Fruit fly (Drosophila melanogaster) whole organism, prepupa: ENCODE measurements around the gene unc-119.

ENCODE experiments used
- Blimp-1 ChIP-seq: fragments of 200-800 bp; sonication (Bioruptor generic); optimal IDR thresholded peaks from 3 replicates; lab custom pipeline; 2017; ENCODE audit warnings: missing biosample characterization, missing genetic modification characterization, mild to moderate bottlenecking, moderate library complexity, missing genetic modification reagents
- CG10631 ChIP-seq: fragments of 200-800 bp; sonication (Bioruptor generic); optimal IDR thresholded peaks from 2 replicates; lab custom pipeline; 2016; ENCODE audit warnings: missing biosample characterization, missing genetic modification characterization
- CG10669 ChIP-seq: fragments of 200-800 bp; sonication (Bioruptor generic); optimal IDR thresholded peaks from 3 replicates; lab custom pipeline; 2018; ENCODE audit warnings: missing biosample characterization, mild to moderate bottlenecking, missing genetic modification characterization, moderate library complexity
- CG11294 ChIP-seq: fragments of 200-800 bp; sonication (Bioruptor generic); IDR thresholded peaks from 2 replicates; pipeline ENCODE4 v1.3.6; 2022; ENCODE audit warnings: missing biosample characterization, missing genetic modification characterization
- CG11762 ChIP-seq: fragments of 200-800 bp; sonication (Bioruptor generic); optimal IDR thresholded peaks from 3 replicates; lab custom pipeline; 2016; ENCODE audit warnings: missing biosample characterization, missing genetic modification characterization; ENCODE audit not compliant: insufficient read depth
- CG11902 ChIP-seq: fragments of 200-800 bp; sonication (Bioruptor generic); optimal IDR thresholded peaks from 3 replicates; lab custom pipeline; 2016; ENCODE audit warnings: missing biosample characterization, missing genetic modification characterization
- CG15336 ChIP-seq: fragments of 200-800 bp; sonication (Bioruptor generic); IDR thresholded peaks from 2 replicates; pipeline ENCODE4 v1.3.6; 2022; ENCODE audit warnings: missing biosample characterization, missing genetic modification characterization
- CG1621 ChIP-seq: fragments of 200-800 bp; sonication (Bioruptor generic); optimal IDR thresholded peaks from 3 replicates; lab custom pipeline; 2018; ENCODE audit warnings: missing biosample characterization, mild to moderate bottlenecking, missing genetic modification characterization
- CG16779 ChIP-seq: fragments of 200-800 bp; sonication (Bioruptor generic); optimal IDR thresholded peaks from 3 replicates; lab custom pipeline; 2017; ENCODE audit warnings: missing biosample characterization, mild to moderate bottlenecking, missing genetic modification characterization
- CG32006 ChIP-seq: fragments of 200-800 bp; sonication (Bioruptor generic); optimal IDR thresholded peaks from 3 replicates; lab custom pipeline; 2017; ENCODE audit warnings: missing biosample characterization, mild to moderate bottlenecking, missing genetic modification characterization
- CG3919 ChIP-seq: fragments of 200-800 bp; sonication (Bioruptor generic); optimal IDR thresholded peaks from 3 replicates; lab custom pipeline; 2016; ENCODE audit warnings: missing biosample characterization, missing genetic modification characterization
- CG4318 ChIP-seq: fragments of 200-800 bp; sonication (Bioruptor generic); optimal IDR thresholded peaks from 3 replicates; lab custom pipeline; 2017; ENCODE audit warnings: missing biosample characterization, mild to moderate bottlenecking, missing genetic modification characterization
- CG6792 ChIP-seq: fragments of 200-800 bp; sonication (Bioruptor generic); optimal IDR thresholded peaks from 3 replicates; lab custom pipeline; 2016; ENCODE audit warnings: missing biosample characterization, missing genetic modification characterization
- CG6808 ChIP-seq: fragments of 200-800 bp; sonication (Bioruptor generic); optimal IDR thresholded peaks from 3 replicates; lab custom pipeline; 2017; ENCODE audit warnings: missing biosample characterization, missing genetic modification characterization, mild to moderate bottlenecking, moderate library complexity, missing genetic modification reagents
- CG7368 ChIP-seq: fragments of 200-800 bp; sonication (Bioruptor generic); optimal IDR thresholded peaks from 3 replicates; lab custom pipeline; 2016; ENCODE audit warnings: missing biosample characterization, missing genetic modification characterization
- CG8119 ChIP-seq: fragments of 200-800 bp; sonication (Bioruptor generic); IDR thresholded peaks from 3 replicates; pipeline ENCODE4 v1.3.6; 2022; ENCODE audit warnings: missing biosample characterization, missing genetic modification characterization
- CG8319 ChIP-seq: fragments of 200-800 bp; sonication (Bioruptor generic); optimal IDR thresholded peaks from 3 replicates; lab custom pipeline; 2016; ENCODE audit warnings: missing biosample characterization, missing genetic modification characterization
- CG8632 ChIP-seq: fragments of 200-800 bp; sonication (Bioruptor generic); optimal IDR thresholded peaks from 3 replicates; lab custom pipeline; 2016; ENCODE audit warnings: missing biosample characterization, missing genetic modification characterization
- CG9139 ChIP-seq: fragments of 200-800 bp; sonication (Bioruptor generic); optimal IDR thresholded peaks from 3 replicates; lab custom pipeline; 2017; ENCODE audit warnings: missing biosample characterization, mild to moderate bottlenecking, missing genetic modification characterization
- Eip75B ChIP-seq: fragments of 200-800 bp; sonication (Bioruptor generic); optimal IDR thresholded peaks from 3 replicates; lab custom pipeline; 2016; ENCODE audit warnings: missing biosample characterization, missing genetic modification characterization
- Eip93F ChIP-seq: fragments of 200-800 bp; sonication (Bioruptor generic); optimal IDR thresholded peaks from 2 replicates; lab custom pipeline; 2016; ENCODE audit warnings: missing biosample characterization, mild to moderate bottlenecking, missing genetic modification characterization
- Ets21C ChIP-seq: fragments of 200-800 bp; sonication (Bioruptor generic); optimal IDR thresholded peaks from 3 replicates; lab custom pipeline; 2016; ENCODE audit warnings: missing biosample characterization, missing genetic modification characterization
- Ets96B ChIP-seq: fragments of 200-800 bp; optimal IDR thresholded peaks from 2 replicates; lab custom pipeline; 2019; ENCODE audit warnings: missing biosample characterization, mild to moderate bottlenecking, missing genetic modification characterization, moderate library complexity
- Hr39 ChIP-seq: fragments of 200-800 bp; sonication (Bioruptor generic); optimal IDR thresholded peaks from 2 replicates; lab custom pipeline; 2016; ENCODE audit warnings: missing biosample characterization, missing genetic modification characterization
- Hr4 ChIP-seq: fragments of 200-800 bp; sonication (Bioruptor generic); optimal IDR thresholded peaks from 3 replicates; lab custom pipeline; 2016; ENCODE audit warnings: missing biosample characterization, missing genetic modification characterization
- Lpt ChIP-seq: fragments of 200-800 bp; sonication (Bioruptor generic); optimal IDR thresholded peaks from 3 replicates; lab custom pipeline; 2016; ENCODE audit warnings: missing biosample characterization, missing genetic modification characterization
- Met ChIP-seq: fragments of 200-800 bp; sonication (Bioruptor generic); optimal IDR thresholded peaks from 3 replicates; lab custom pipeline; 2016; ENCODE audit warnings: missing biosample characterization, missing genetic modification characterization
- OdsH ChIP-seq: fragments of 200-800 bp; sonication (Bioruptor generic); optimal IDR thresholded peaks from 3 replicates; lab custom pipeline; 2016; ENCODE audit warnings: missing biosample characterization, missing genetic modification characterization
- Smox ChIP-seq: fragments of 200-800 bp; sonication (Bioruptor generic); optimal IDR thresholded peaks from 3 replicates; lab custom pipeline; 2016; ENCODE audit warnings: missing biosample characterization, missing genetic modification characterization
- Sox15 ChIP-seq: fragments of 200-800 bp; sonication (Bioruptor generic); optimal IDR thresholded peaks from 3 replicates; lab custom pipeline; 2016; ENCODE audit warnings: missing biosample characterization, missing genetic modification characterization
- acj6 ChIP-seq: fragments of 200-800 bp; sonication (Bioruptor generic); optimal IDR thresholded peaks from 3 replicates; lab custom pipeline; 2016; ENCODE audit warnings: missing biosample characterization, missing genetic modification characterization
- cyc ChIP-seq: fragments of 200-800 bp; sonication (Bioruptor generic); optimal IDR thresholded peaks from 3 replicates; lab custom pipeline; 2016; ENCODE audit warnings: missing biosample characterization, missing genetic modification characterization
- dac ChIP-seq: fragments of 200-800 bp; sonication (Bioruptor generic); optimal IDR thresholded peaks from 2 replicates; lab custom pipeline; 2017; ENCODE audit warnings: missing biosample characterization, mild to moderate bottlenecking, missing genetic modification characterization
- eg ChIP-seq: fragments of 200-800 bp; sonication (Bioruptor generic); IDR thresholded peaks from 3 replicates; pipeline ENCODE4 v1.3.6; 2022; ENCODE audit warnings: missing biosample characterization, missing genetic modification characterization
- esn ChIP-seq: fragments of 200-800 bp; sonication (Bioruptor generic); optimal IDR thresholded peaks from 2 replicates; lab custom pipeline; 2016; ENCODE audit warnings: missing biosample characterization, mild to moderate bottlenecking, missing genetic modification characterization, moderate library complexity
- fd59A ChIP-seq: fragments of 200-800 bp; sonication (Bioruptor generic); optimal IDR thresholded peaks from 2 replicates; lab custom pipeline; 2017; ENCODE audit warnings: missing biosample characterization, mild to moderate bottlenecking, missing genetic modification characterization, missing genetic modification reagents
- fd85E ChIP-seq: fragments of 200-800 bp; sonication (Bioruptor generic); optimal IDR thresholded peaks from 3 replicates; lab custom pipeline; 2016; ENCODE audit warnings: missing biosample characterization, missing genetic modification characterization
- fkh ChIP-seq: fragments of 200-800 bp; sonication (Bioruptor generic); optimal IDR thresholded peaks from 3 replicates; lab custom pipeline; 2017; ENCODE audit warnings: missing biosample characterization, mild to moderate bottlenecking, missing genetic modification characterization, moderate library complexity
- net ChIP-seq: fragments of 200-800 bp; sonication (Bioruptor generic); optimal IDR thresholded peaks from 3 replicates; lab custom pipeline; 2016; ENCODE audit warnings: missing biosample characterization, missing genetic modification characterization
- pdm3 ChIP-seq: fragments of 200-800 bp; sonication (Bioruptor generic); optimal IDR thresholded peaks from 3 replicates; lab custom pipeline; 2016; ENCODE audit warnings: missing biosample characterization, missing genetic modification characterization
- salr ChIP-seq, 2 experiments: fragments of 200-800 bp; sonication (Bioruptor generic); optimal IDR thresholded peaks; 3 replicates each; lab custom pipeline; 2016 to 2018; ENCODE audit warnings: missing biosample characterization in 2 of 2, missing genetic modification characterization in 2 of 2, mild to moderate bottlenecking in 1 of 2
- spab ChIP-seq: fragments of 200-800 bp; sonication (Bioruptor generic); optimal IDR thresholded peaks from 2 replicates; lab custom pipeline; 2017; ENCODE audit warnings: missing biosample characterization, mild to moderate bottlenecking, missing genetic modification characterization, missing genetic modification reagents
- ss ChIP-seq, 2 experiments: fragments of 200-800 bp; sonication (Bioruptor generic); optimal IDR thresholded peaks; 2 replicates in 1 of 2; 3 replicates in 1 of 2; lab custom pipeline; 2017 to 2018; ENCODE audit warnings: mild to moderate bottlenecking in 2 of 2, missing biosample characterization in 2 of 2, missing genetic modification characterization in 2 of 2, moderate library complexity in 1 of 2
- svp ChIP-seq: fragments of 200-800 bp; sonication (Bioruptor generic); peaks from one replicate; lab custom pipeline; 2016; ENCODE audit warnings: missing biosample characterization, missing genetic modification characterization
- topi ChIP-seq: fragments of 200-800 bp; sonication (Bioruptor generic); optimal IDR thresholded peaks from 3 replicates; lab custom pipeline; 2016; ENCODE audit warnings: missing biosample characterization, missing genetic modification characterization
- vri ChIP-seq: fragments of 200-800 bp; sonication (Bioruptor generic); optimal IDR thresholded peaks from 3 replicates; lab custom pipeline; 2016; ENCODE audit warnings: missing biosample characterization, mild to moderate bottlenecking, missing genetic modification characterization

The unc-119 gene

DNA sequence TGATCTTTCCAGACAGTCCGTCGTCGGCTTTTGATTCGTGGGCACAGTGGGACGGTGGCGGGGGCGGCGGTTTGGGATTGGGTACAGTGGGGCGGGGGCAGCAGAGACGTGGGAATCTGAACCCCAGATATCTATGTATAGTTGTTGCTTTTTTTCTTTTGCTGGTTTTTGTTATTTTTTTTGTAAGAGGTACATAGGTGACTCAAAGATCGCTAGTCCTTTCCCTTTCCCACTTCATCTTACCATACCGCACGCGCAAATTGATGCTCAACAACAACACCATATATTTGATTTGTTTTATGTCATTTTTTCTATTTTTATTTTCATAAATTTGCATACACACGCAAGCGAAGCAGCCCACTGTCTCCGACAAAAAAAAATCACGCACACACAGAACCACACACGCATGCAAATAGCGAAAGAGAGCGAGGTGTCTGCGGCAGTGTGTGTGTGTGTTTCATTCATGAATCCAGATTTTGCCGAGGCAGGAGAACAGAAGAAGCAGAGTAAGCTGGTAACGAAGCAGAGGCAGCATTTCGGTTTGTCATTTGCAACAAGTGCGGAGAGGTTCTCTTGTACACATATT is 14.7 kb upstream of the unc-119 start (continued):
- peak; percentile 86; the same call in 2 of the 3 replicates for TF ChIP-seq CG8119 (GFP tag; lab: Robert Waterston, UW)
- no peak for TF ChIP-seq fkh
- peak; percentile 93 for TF ChIP-seq CG11902 (GFP tag; lab: Kevin White, UChicago)
- peak; percentile 91 for TF ChIP-seq CG10631 (GFP tag; lab: Kevin White, UChicago)
- peak; percentile 80 for TF ChIP-seq CG8632 (GFP tag; lab: Kevin White, UChicago)
- TF ChIP-seq spab = peak; percentile 93
- peak; percentile 90 for TF ChIP-seq Ets96B (tag; lab: Kevin White, UChicago)
- peak; percentile 75 for TF ChIP-seq Smox (GFP tag; lab: Kevin White, UChicago)
- peak; percentile 94 for TF ChIP-seq Sox15 (GFP tag; lab: Kevin White, UChicago)
- TF ChIP-seq vri = peak; percentile 30
- TF ChIP-seq Met (GFP tag; lab: Kevin White, UChicago) = peak; percentile 81
- peak; percentile 89 for TF ChIP-seq net (GFP tag; lab: Kevin White, UChicago)
- TF ChIP-seq Eip75B (GFP tag; lab: Kevin White, UChicago) = peak; percentile 71
- TF ChIP-seq CG11294 (GFP tag; lab: Robert Waterston, UW) = peak; percentile 58; the same call in 1 of the 2 replicates
- TF ChIP-seq CG16779 (tag; lab: Kevin White, UChicago) = peak; percentile 82
- TF ChIP-seq fd85E (GFP tag; lab: Kevin White, UChicago) = peak; percentile 48
- peak; percentile 95 for TF ChIP-seq fd59A (GFP tag; lab: Kevin White, UChicago)
- TF ChIP-seq CG6808 (GFP tag; lab: Kevin White, UChicago) = peak; percentile 92
- TF ChIP-seq CG11762 (GFP tag; lab: Kevin White, UChicago) = peak; percentile 60
- TF ChIP-seq acj6 (GFP tag; lab: Kevin White, UChicago) = peak; percentile 87

DNA sequence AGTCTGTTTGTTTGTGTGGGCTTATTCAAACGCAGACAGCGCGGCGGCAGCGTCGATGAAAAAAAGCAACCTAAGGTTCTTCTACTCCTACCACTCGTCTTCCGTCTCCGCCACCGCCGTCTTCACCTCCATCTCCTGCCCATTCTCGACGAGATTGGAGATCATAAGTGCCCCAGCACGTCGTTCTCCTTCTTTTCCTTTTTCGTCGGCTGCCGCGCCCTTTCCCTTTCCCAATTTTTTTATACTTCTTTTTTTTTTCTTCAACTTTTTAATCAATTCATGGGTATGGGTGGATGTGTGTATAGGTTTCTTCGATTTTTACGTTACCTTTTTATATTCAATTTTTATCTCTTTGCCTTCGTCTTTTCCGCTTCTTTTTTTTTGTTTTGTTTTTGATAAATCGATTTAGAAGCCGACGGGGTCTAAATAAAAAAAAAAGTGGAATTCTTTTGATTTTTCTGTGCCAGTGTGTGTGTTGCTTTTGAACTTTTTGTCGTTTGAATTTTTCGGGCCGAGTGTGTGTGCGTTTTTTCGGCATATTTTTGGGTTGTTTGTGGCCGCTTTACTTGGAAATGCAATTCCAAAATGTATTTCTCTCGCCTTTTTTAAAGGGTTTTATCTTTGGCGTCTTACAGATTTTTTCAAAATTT is 13.8 kb upstream of the unc-119 start:
- TF ChIP-seq CG11902 (GFP tag; lab: Kevin White, UChicago) (no peak), CG8319 (GFP tag; lab: Kevin White, UChicago) (no peak), CG6808 (GFP tag; lab: Kevin White, UChicago) (peak; percentile 68), CG7368 (GFP tag; lab: Kevin White, UChicago) (no peak), CG3919 (no peak), CG32006 (GFP tag; lab: Kevin White, UChicago) (no peak), pdm3 (GFP tag; lab: Kevin White, UChicago) (no peak), fd85E (GFP tag; lab: Kevin White, UChicago) (no peak), CG6792 (GFP tag; lab: Kevin White, UChicago) (no peak), CG15336 (GFP tag; lab: Robert Waterston, UW) (no peak), esn (peak; percentile 35), CG4318 (no peak), ss (GFP tag; optimal IDR thresholded peaks at IDR 0.05; lab: Kevin White, UChicago) (peak; percentile 77 to 80), cyc (no peak), Hr39 (GFP tag; lab: Kevin White, UChicago) (no peak), CG9139 (GFP tag; lab: Kevin White, UChicago) (peak; percentile 73), eg (GFP tag; lab: Robert Waterston, UW) (no peak), fd59A (GFP tag; lab: Kevin White, UChicago) (no peak), salr (GFP tag; optimal IDR thresholded peaks at IDR 0.05; lab: Kevin White, UChicago) (no peak), CG10669 (GFP tag; lab: Kevin White, UChicago) (peak; percentile 42), svp (GFP tag; lab: Kevin White, UChicago) (no peak), CG8632 (GFP tag; lab: Kevin White, UChicago) (no peak), spab (peak; percentile 44), CG1621 (tag; lab: Kevin White, UChicago) (peak; percentile 36), Hr4 (GFP tag; lab: Kevin White, UChicago) (no peak), topi (GFP tag; lab: Kevin White, UChicago) (no peak), dac (GFP tag; lab: Kevin White, UChicago) (no peak), Eip75B (GFP tag; lab: Kevin White, UChicago) (no peak), Ets96B (tag; lab: Kevin White, UChicago) (peak; percentile 22), OdsH (GFP tag; lab: Kevin White, UChicago) (no peak), Blimp-1 (GFP tag; lab: Kevin White, UChicago) (no peak), CG16779 (tag; lab: Kevin White, UChicago) (peak; percentile 45), Met (GFP tag; lab: Kevin White, UChicago) (peak; percentile 22), Eip93F (no peak), CG10631 (GFP tag; lab: Kevin White, UChicago) (no peak), Ets21C (GFP tag; lab: Kevin White, UChicago) (no peak), Lpt (GFP tag; lab: Kevin White, UChicago) (no peak), CG11762 (GFP tag; lab: Kevin White, UChicago) (no peak)
